Worm (Caenorhabditis elegans): Measurements from ENCODE around the gene Y54G11A.17.

The Y54G11A.17 gene

DNA sequence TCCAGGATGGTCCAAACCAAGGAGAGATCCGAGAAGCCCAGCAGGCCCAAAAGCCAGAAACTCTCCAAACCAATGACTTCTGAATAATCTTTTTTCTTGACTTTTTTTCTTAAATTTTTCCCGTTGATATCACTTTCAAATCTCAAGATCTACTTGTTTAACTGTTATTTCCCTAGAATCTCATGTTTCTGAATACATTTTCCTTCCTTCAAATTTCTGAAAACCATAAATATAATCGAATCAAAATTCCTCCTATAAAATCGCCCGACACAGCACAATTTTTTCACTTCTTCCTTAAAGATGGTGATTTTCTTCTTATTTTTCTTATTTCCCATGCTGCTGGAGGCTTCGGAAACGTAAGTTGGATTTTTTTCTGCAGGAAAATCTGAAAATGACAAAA lies 39.0 kb upstream of the Y54G11A.17 start, which contains the start of gene F26H11.8:
Gene F26H11.8, plus strand, starts transcription at position 301 of the 400 bp plus-strand sequence.
- TF ChIP-seq lin-13 (GFP tag; optimal IDR thresholded peaks at IDR 0.05) (no peak), aly-2 (tag; optimal IDR thresholded peaks at IDR 0.05) (no peak), C34F6.9 (tag; optimal IDR thresholded peaks at IDR 0.05) (no peak), ama-1 (optimal IDR thresholded peaks at IDR 0.05) (no peak), nhr-12 (tag; optimal IDR thresholded peaks at IDR 0.05) (no peak), lin-11 (tag; optimal IDR thresholded peaks at IDR 0.05) (no peak), unc-55 (GFP tag; optimal IDR thresholded peaks at IDR 0.05) (no peak)

DNA sequence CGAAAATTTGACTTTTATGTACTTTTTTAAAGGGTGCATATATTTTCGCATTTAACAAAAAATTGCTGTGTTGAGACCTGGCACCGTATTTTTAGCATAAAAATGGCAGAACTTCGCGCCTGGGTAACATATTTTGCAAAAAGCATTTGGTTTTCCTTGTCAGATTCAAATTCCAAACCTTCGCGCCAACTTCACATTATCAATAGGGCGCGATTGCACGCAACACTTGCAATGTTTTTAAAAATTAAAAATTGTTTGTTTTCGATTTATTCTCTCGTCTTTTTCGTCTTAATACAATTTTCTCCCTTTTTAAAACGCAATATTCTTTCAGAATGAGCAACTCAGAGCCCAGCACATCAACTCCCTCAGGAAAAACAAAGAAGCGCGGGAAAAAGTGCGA lies 34.4 kb upstream of the Y54G11A.17 start, which contains the start of gene mes-2:
Gene mes-2, plus strand, starts transcription at position 330 of the 400 bp plus-strand sequence.
- peak; percentile 57 for TF ChIP-seq nhr-10 (tag; optimal IDR thresholded peaks at IDR 0.05)
- TF ChIP-seq egl-27 (tag; optimal IDR thresholded peaks at IDR 0.05): no peak
- peak; percentile 99 for TF ChIP-seq gmeb-1 (tag; optimal IDR thresholded peaks at IDR 0.05)
- peak; percentile 72 for TF ChIP-seq nhr-25 (tag; optimal IDR thresholded peaks at IDR 0.05)
- no peak for TF ChIP-seq skn-1 (tag; optimal IDR thresholded peaks at IDR 0.05)
- no peak for TF ChIP-seq ztf-1 (GFP tag; conservative IDR thresholded peaks at IDR 0.05)
- TF ChIP-seq nhr-23 (tag; optimal IDR thresholded peaks at IDR 0.05): no peak
- TF ChIP-seq nhr-6 (tag; optimal IDR thresholded peaks at IDR 0.05): peak; percentile 55
- no peak for TF ChIP-seq nhr-77 (tag; optimal IDR thresholded peaks at IDR 0.05)
- TF ChIP-seq unc-39 (tag; optimal IDR thresholded peaks at IDR 0.05): no peak
- peak; percentile 78 for TF ChIP-seq mab-5 (tag; optimal IDR thresholded peaks at IDR 0.05)
- TF ChIP-seq nhr-11 (tag; optimal IDR thresholded peaks at IDR 0.05): no peak
- no peak for TF ChIP-seq nhr-12 (tag; optimal IDR thresholded peaks at IDR 0.05)
- TF ChIP-seq Y55F3AM.14 (GFP tag; optimal IDR thresholded peaks at IDR 0.05): no peak
- TF ChIP-seq lsy-2 (tag; optimal IDR thresholded peaks at IDR 0.05): peak; percentile 82 to 92
- TF ChIP-seq R02D3.7 (tag; optimal IDR thresholded peaks at IDR 0.05): peak; percentile 38
- no peak for TF ChIP-seq elt-3 (tag; optimal IDR thresholded peaks at IDR 0.05)
- no peak for TF ChIP-seq zag-1 (tag; optimal IDR thresholded peaks at IDR 0.05)
- TF ChIP-seq nhr-21 (tag; optimal IDR thresholded peaks at IDR 0.05): peak; percentile 70
- no peak for TF ChIP-seq sma-9 (GFP tag; optimal IDR thresholded peaks at IDR 0.05)
- TF ChIP-seq sma-9 (tag; optimal IDR thresholded peaks at IDR 0.05): no peak
- TF ChIP-seq F13H6.1 (tag; optimal IDR thresholded peaks at IDR 0.05): peak; percentile 63
- no peak for TF ChIP-seq unc-62 (GFP tag; optimal IDR thresholded peaks at IDR 0.05)
- TF ChIP-seq lin-11 (tag; optimal IDR thresholded peaks at IDR 0.05): no peak
- peak; percentile 87 for TF ChIP-seq crh-2 (tag; optimal IDR thresholded peaks at IDR 0.05)
- no peak for TF ChIP-seq elt-1 (tag; optimal IDR thresholded peaks at IDR 0.05)
- no peak for TF ChIP-seq dmd-4 (tag; optimal IDR thresholded peaks at IDR 0.05)
- TF ChIP-seq alr-1 (tag; optimal IDR thresholded peaks at IDR 0.05): no peak
- no peak for TF ChIP-seq ama-1 (optimal IDR thresholded peaks at IDR 0.05)
- TF ChIP-seq peb-1 (tag; optimal IDR thresholded peaks at IDR 0.05): no peak
- no peak for TF ChIP-seq mdl-1 (tag; optimal IDR thresholded peaks at IDR 0.05)
- TF ChIP-seq sem-4 (tag; optimal IDR thresholded peaks at IDR 0.05): peak; percentile 19
- no peak for TF ChIP-seq ztf-11 (tag; optimal IDR thresholded peaks at IDR 0.05)
- peak; percentile 27 for TF ChIP-seq ztf-4 (tag; optimal IDR thresholded peaks at IDR 0.05)
- TF ChIP-seq lin-13 (GFP tag; optimal IDR thresholded peaks at IDR 0.05): peak; percentile 79
- TF ChIP-seq mbf-1 (tag; optimal IDR thresholded peaks at IDR 0.05): no peak
- TF ChIP-seq sma-3 (GFP tag; optimal IDR thresholded peaks at IDR 0.05): peak; percentile 76
- peak; percentile 95 for TF ChIP-seq unc-55 (GFP tag; optimal IDR thresholded peaks at IDR 0.05)
- TF ChIP-seq nhr-129 (tag; optimal IDR thresholded peaks at IDR 0.05): peak; percentile 74
- no peak for TF ChIP-seq nhr-237 (tag; optimal IDR thresholded peaks at IDR 0.05)
- TF ChIP-seq snpc-4 (tag; optimal IDR thresholded peaks at IDR 0.05): peak; percentile 72
- TF ChIP-seq fos-1 (tag; optimal IDR thresholded peaks at IDR 0.05): peak; percentile 16
- TF ChIP-seq ceh-16 (tag; optimal IDR thresholded peaks at IDR 0.05): no peak
- no peak for TF ChIP-seq blmp-1 (tag; optimal IDR thresholded peaks at IDR 0.05; ENCODE audit: insufficient read depth)
- peak; percentile 25 for TF ChIP-seq ZK546.5 (tag; optimal IDR thresholded peaks at IDR 0.05)
- TF ChIP-seq aly-2 (tag; optimal IDR thresholded peaks at IDR 0.05): no peak
- peak; percentile 86 for TF ChIP-seq C34F6.9 (tag; optimal IDR thresholded peaks at IDR 0.05)
- no peak for TF ChIP-seq lin-39 (tag; optimal IDR thresholded peaks at IDR 0.05)
- TF ChIP-seq ceh-82 (tag; optimal IDR thresholded peaks at IDR 0.05): peak; percentile 27
